Worm (Caenorhabditis elegans): ENCODE data around the gene dsl-7.

The dsl-7 gene

DNA sequence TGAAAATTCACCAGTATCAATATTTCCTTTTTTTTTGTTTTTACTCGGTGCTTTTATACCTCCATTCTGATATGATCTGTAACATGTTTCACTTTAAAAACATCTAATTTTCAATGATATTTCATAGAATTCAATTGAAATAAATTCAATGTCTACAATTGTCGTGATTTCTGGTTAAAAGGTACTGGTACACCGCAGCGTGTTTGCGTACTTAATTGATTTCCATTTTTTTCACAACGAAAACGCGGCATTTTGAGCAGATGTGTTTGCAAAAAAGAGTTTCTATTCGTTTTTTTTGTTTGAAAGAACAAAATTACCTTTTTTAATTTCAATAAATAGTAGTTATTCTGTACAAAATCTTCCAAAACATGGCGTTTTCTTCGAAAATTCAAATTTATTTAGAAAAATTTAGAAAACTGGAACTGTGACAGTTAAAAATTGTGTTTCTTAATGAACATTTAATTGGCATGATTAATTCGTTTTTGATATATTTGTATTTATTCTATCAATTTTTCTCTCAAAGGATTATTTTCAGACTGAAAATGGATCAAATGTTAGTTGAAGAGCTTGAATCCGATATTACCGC, 22.3 kb upstream of the dsl-7 start, which contains the start of gene pnn-1 (continued):
- TF ChIP-seq dpl-1 (GFP tag; optimal IDR thresholded peaks at IDR 0.05) = peak; percentile 6
- no peak for TF ChIP-seq ekl-4 (GFP tag; IDR thresholded peaks at IDR 0.05)
- TF ChIP-seq snpc-1.1 (tag; optimal IDR thresholded peaks at IDR 0.05; ENCODE audit: insufficient read depth) = no peak
- no peak for TF ChIP-seq rcor-1 (GFP tag; IDR thresholded peaks at IDR 0.05)
- TF ChIP-seq mcd-1 (GFP tag; IDR thresholded peaks at IDR 0.05) = peak; percentile 42; the same call in 1 of the 2 replicates
- no peak for TF ChIP-seq T07F8.4 (tag; optimal IDR thresholded peaks at IDR 0.05)
- no peak for TF ChIP-seq nhr-179 (tag; optimal IDR thresholded peaks at IDR 0.05)

ce11 chrV:12974047-12974446, 18.9 kb upstream of the dsl-7 start:
- TF ChIP-seq pha-4 (tag; optimal IDR thresholded peaks at IDR 0.05) = no peak
- TF ChIP-seq ztf-22 (GFP tag; optimal IDR thresholded peaks at IDR 0.05) = no peak
- TF ChIP-seq madf-6 (GFP tag; IDR thresholded peaks at IDR 0.05) = no peak
- TF ChIP-seq egl-44 (GFP tag; IDR thresholded peaks at IDR 0.05) = no peak
- no peak for TF ChIP-seq ceh-91 (GFP tag; IDR thresholded peaks at IDR 0.05)
- TF ChIP-seq lsl-1 (GFP tag; optimal IDR thresholded peaks at IDR 0.05) = no peak
- TF ChIP-seq F10E7.11 (tag; optimal IDR thresholded peaks at IDR 0.05) = no peak
- no peak for TF ChIP-seq egl-18 (GFP tag; IDR thresholded peaks at IDR 0.05)
- no peak for TF ChIP-seq ccch-3 (GFP tag; optimal IDR thresholded peaks at IDR 0.05)
- no peak for TF ChIP-seq F37B4.10 (GFP tag; IDR thresholded peaks at IDR 0.05)
- TF ChIP-seq ztf-26 (tag; optimal IDR thresholded peaks at IDR 0.05) = no peak
- TF ChIP-seq Y67H2A.10 (GFP tag; conservative IDR thresholded peaks at IDR 0.05) = no peak
- no peak for TF ChIP-seq zfh-2 (GFP tag; conservative IDR thresholded peaks at IDR 0.05)
- TF ChIP-seq nfya-1 (tag; optimal IDR thresholded peaks at IDR 0.05; ENCODE audit: borderline replicate concordance, insufficient read depth) = no peak

- no peak for TF ChIP-seq F57A8.1 (GFP tag; optimal IDR thresholded peaks at IDR 0.05)
- TF ChIP-seq mcd-1 (GFP tag; IDR thresholded peaks at IDR 0.05) = no peak
- TF ChIP-seq ets-4 (GFP tag; optimal IDR thresholded peaks at IDR 0.05) = no peak
- no peak for TF ChIP-seq somi-1 (GFP tag; optimal IDR thresholded peaks at IDR 0.05)
These were observed 5.9 kb upstream of the dsl-7 start, which contains the start of gene shw-3 for ce11 chrV:12987061-12987460. Gene shw-3 (minus strand): TSS chrV:12987161.

DNA sequence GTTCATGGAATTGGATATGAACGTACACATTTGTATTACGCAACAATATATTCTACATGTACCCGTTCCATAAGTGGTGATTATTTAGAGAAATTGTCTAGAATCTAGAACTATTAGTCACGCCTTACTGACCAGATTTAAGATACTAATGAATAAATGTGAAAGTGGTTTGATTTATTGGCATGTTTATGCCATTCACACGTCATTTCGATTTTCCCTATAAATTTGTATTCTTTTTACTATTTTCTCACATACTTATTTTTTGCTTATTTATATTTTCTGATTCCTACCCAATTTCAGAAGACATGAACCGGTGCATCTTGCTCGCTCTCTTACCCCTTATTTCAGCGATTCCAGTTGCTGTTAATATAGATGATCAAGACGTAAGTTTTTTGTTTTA, 4.7 kb upstream of the dsl-7 start, which contains the start of gene F15B9.8:
F15B9.8 (plus strand) TSS at position 301 of the 400 bp plus-strand sequence.
- no peak for TF ChIP-seq zim-3 (tag; optimal IDR thresholded peaks at IDR 0.05)
- no peak for TF ChIP-seq nfya-1 (tag; optimal IDR thresholded peaks at IDR 0.05; ENCODE audit: borderline replicate concordance, insufficient read depth)

ce11 chrV:12995269-12995668, 2.3 kb downstream of the dsl-7 start, which contains the start of gene far-5:
Gene far-5 (plus strand): TSS chrV:12995569.
- TF ChIP-seq egrh-3 (GFP tag; IDR thresholded peaks at IDR 0.05) = no peak
- no peak for TF ChIP-seq B0019.2 (GFP tag; conservative IDR thresholded peaks at IDR 0.05)
- no peak for TF ChIP-seq ekl-4 (GFP tag; IDR thresholded peaks at IDR 0.05)
- no peak for TF ChIP-seq ztf-22 (GFP tag; optimal IDR thresholded peaks at IDR 0.05)
- TF ChIP-seq rcor-1 (GFP tag; IDR thresholded peaks at IDR 0.05) = no peak
- no peak for TF ChIP-seq let-607 (tag; optimal IDR thresholded peaks at IDR 0.05)
- no peak for TF ChIP-seq lsy-27 (tag; optimal IDR thresholded peaks at IDR 0.05; ENCODE audit: borderline replicate concordance, insufficient read depth)
- no peak for TF ChIP-seq sea-2 (GFP tag; IDR thresholded peaks at IDR 0.05)
- TF ChIP-seq efl-1 (GFP tag; optimal IDR thresholded peaks at IDR 0.05) = no peak
- no peak for TF ChIP-seq B0336.3 (GFP tag; IDR thresholded peaks at IDR 0.05)
- no peak for TF ChIP-seq Y79H2A.3 (GFP tag; conservative IDR thresholded peaks at IDR 0.05)
- TF ChIP-seq lir-1 (GFP tag; conservative IDR thresholded peaks at IDR 0.05) = no peak
- TF ChIP-seq egl-44 (GFP tag; IDR thresholded peaks at IDR 0.05) = no peak
- no peak for TF ChIP-seq dpl-1 (GFP tag; optimal IDR thresholded peaks at IDR 0.05)
- TF ChIP-seq dpff-1 (tag; optimal IDR thresholded peaks at IDR 0.05) = no peak
- TF ChIP-seq pbrm-1 (GFP tag; IDR thresholded peaks at IDR 0.05) = no peak
- no peak for TF ChIP-seq zim-3 (tag; optimal IDR thresholded peaks at IDR 0.05)
- no peak for TF ChIP-seq snpc-1.1 (tag; optimal IDR thresholded peaks at IDR 0.05; ENCODE audit: insufficient read depth)
- TF ChIP-seq K12H6.12 (tag; optimal IDR thresholded peaks at IDR 0.05) = no peak
- TF ChIP-seq lag-1 (GFP tag; IDR thresholded peaks at IDR 0.05) = no peak

All from whole organism, young adult.